Worm (Caenorhabditis elegans) whole organism, late embryonic: ENCODE measurements around the gene C15B12.8.

Source experiments
- C38D4.7 ChIP-seq: fragments of 200-800 bp; sonication (Bioruptor generic); optimal IDR thresholded peaks from 2 replicates; lab custom pipeline; 2018; ENCODE audit warnings: mild to moderate bottlenecking, missing genetic modification characterization, moderate library complexity, missing compliant biosample characterization
- pat-9 ChIP-seq: fragments of 200-800 bp; sonication (Bioruptor generic); optimal IDR thresholded peaks from 2 replicates; lab custom pipeline; 2018; ENCODE audit warnings: mild to moderate bottlenecking, missing genetic modification characterization, moderate library complexity, missing compliant biosample characterization

ce11 chrX:6520644-6521043, 46.6 kb downstream of the C15B12.8 start:
- no peak for TF ChIP-seq C38D4.7 (GFP tag; lab: Kevin White, UChicago)
- TF ChIP-seq pat-9 (tag; lab: Kevin White, UChicago), result no peak
